Fruit fly (Drosophila melanogaster) whole organism, wandering third instar larva: ENCODE measurements around the gene CG32271.

ENCODE experiments used
- Abd-B ChIP-seq: fragments of >200 bp; optimal IDR thresholded peaks from 2 replicates; lab custom pipeline; 2017; ENCODE audit warnings: missing biosample characterization, missing genetic modification characterization
- CG32264 ChIP-seq: fragments of 200-800 bp; sonication (Bioruptor generic); optimal IDR thresholded peaks from 2 replicates; lab custom pipeline; 2016; ENCODE audit warnings: missing biosample characterization, missing genetic modification characterization
- CG9705 ChIP-seq: fragments of 200-800 bp; sonication (Bioruptor generic); optimal IDR thresholded peaks from 2 replicates; lab custom pipeline; 2018; ENCODE audit warnings: missing biosample characterization, mild to moderate bottlenecking, missing genetic modification characterization
- CrebA ChIP-seq: fragments of 200-800 bp; sonication (Bioruptor generic); optimal IDR thresholded peaks from 2 replicates; lab custom pipeline; 2016; ENCODE audit warnings: missing biosample characterization, mild to moderate bottlenecking, missing genetic modification characterization, borderline replicate concordance
- Dfd ChIP-seq: fragments of >200 bp; optimal IDR thresholded peaks from 2 replicates; lab custom pipeline; 2017; ENCODE audit warnings: missing biosample characterization, missing genetic modification characterization
- Dif ChIP-seq: fragments of 200-275, 200-300 bp; sonication (Bioruptor generic); optimal IDR thresholded peaks from 2 replicates; lab custom pipeline; 2018; ENCODE audit warnings: missing biosample characterization, missing genetic modification characterization; ENCODE audit not compliant: partially characterized antibody
- GATAd ChIP-seq: sonication (Bioruptor generic); optimal IDR thresholded peaks from 2 replicates; lab custom pipeline; 2016; ENCODE audit warnings: missing biosample characterization, missing genetic modification characterization
- HLH106 ChIP-seq: fragments of 200-800 bp; optimal IDR thresholded peaks from 3 replicates; lab custom pipeline; 2019; ENCODE audit warnings: missing biosample characterization, mild to moderate bottlenecking, missing genetic modification characterization, moderate library complexity
- Hnf4 ChIP-seq: fragments of 200-800 bp; sonication (Bioruptor generic); optimal IDR thresholded peaks from 2 replicates; lab custom pipeline; 2016; ENCODE audit warnings: missing biosample characterization, mild to moderate bottlenecking, missing genetic modification characterization
- Hr78 ChIP-seq: fragments of >200 bp; optimal IDR thresholded peaks from 2 replicates; lab custom pipeline; 2017; ENCODE audit warnings: missing biosample characterization, missing genetic modification characterization
- Hr83 ChIP-seq: fragments of 200-300 bp; sonication (Bioruptor generic); optimal IDR thresholded peaks from 2 replicates; lab custom pipeline; 2016; ENCODE audit warnings: missing biosample characterization, mild to moderate bottlenecking, missing genetic modification characterization, moderate library complexity; ENCODE audit not compliant: poor library complexity, severe bottlenecking
- Jra ChIP-seq: sonication (Bioruptor generic); optimal IDR thresholded peaks from 2 replicates; lab custom pipeline; 2016; ENCODE audit warnings: missing biosample characterization, missing genetic modification characterization
- Mio ChIP-seq: sonication (Bioruptor generic); optimal IDR thresholded peaks from 2 replicates; lab custom pipeline; 2016; ENCODE audit warnings: missing biosample characterization, missing genetic modification characterization
- Myc ChIP-seq: fragments of >200 bp; optimal IDR thresholded peaks from 2 replicates; lab custom pipeline; 2017
- N ChIP-seq: fragments of >200 bp; optimal IDR thresholded peaks from 2 replicates; lab custom pipeline; 2018; ENCODE audit warnings: missing biosample characterization, missing external identifiers, missing genetic modification characterization
- OdsH ChIP-seq: fragments of 200-800 bp; sonication (Bioruptor generic); optimal IDR thresholded peaks from 2 replicates; lab custom pipeline; 2016; ENCODE audit warnings: missing biosample characterization, mild to moderate bottlenecking, missing genetic modification characterization
- Rel ChIP-seq, 2 experiments: fragments of 200-800 bp; sonication (Bioruptor generic) in 1 of 2; optimal IDR thresholded peaks; 2 replicates in 1 of 2; 3 replicates in 1 of 2; lab custom pipeline; 2016 to 2019; ENCODE audit warnings: mild to moderate bottlenecking in 2 of 2, missing biosample characterization in 2 of 2, missing genetic modification characterization in 2 of 2, moderate library complexity in 1 of 2
- Sp1 ChIP-seq: fragments of 200-800 bp; sonication (Bioruptor generic); optimal IDR thresholded peaks from 3 replicates; lab custom pipeline; 2019; ENCODE audit warnings: missing biosample characterization, mild to moderate bottlenecking, missing genetic modification characterization, moderate library complexity
- Vsx2 ChIP-seq: fragments of 200-300, 225-300 bp; sonication (Bioruptor generic); optimal IDR thresholded peaks from 2 replicates; lab custom pipeline; 2018; ENCODE audit warnings: missing biosample characterization, missing genetic modification characterization; ENCODE audit not compliant: partially characterized antibody
- br ChIP-seq: fragments of 200-800 bp; sonication (Bioruptor generic); optimal IDR thresholded peaks from 2 replicates; lab custom pipeline; 2016; ENCODE audit warnings: missing biosample characterization, missing genetic modification characterization
- brk ChIP-seq: fragments of 200-800 bp; sonication (Bioruptor generic); optimal IDR thresholded peaks from 2 replicates; lab custom pipeline; 2016; ENCODE audit warnings: missing biosample characterization, mild to moderate bottlenecking, missing genetic modification characterization
- dl ChIP-seq, 2 experiments: fragments of 175-275, 200-275 bp in 1 of 2; fragments of 200-275 bp in 1 of 2; sonication (Bioruptor generic); optimal IDR thresholded peaks; lab custom pipeline; 2018; ENCODE audit warnings: mild to moderate bottlenecking in 2 of 2, missing biosample characterization in 2 of 2, missing genetic modification characterization in 2 of 2, moderate library complexity in 2 of 2; ENCODE audit not compliant: partially characterized antibody in 2 of 2, insufficient read depth in 1 of 2
- dmrt93B ChIP-seq: fragments of 200-800 bp; sonication (Bioruptor generic); optimal IDR thresholded peaks from 2 replicates; lab custom pipeline; 2018; ENCODE audit warnings: missing biosample characterization, mild to moderate bottlenecking, missing genetic modification characterization
- dsf ChIP-seq: sonication (Bioruptor generic); optimal IDR thresholded peaks from 2 replicates; lab custom pipeline; 2016; ENCODE audit warnings: missing biosample characterization, missing genetic modification characterization, borderline replicate concordance
- ey ChIP-seq: fragments of 200-800 bp; sonication (Bioruptor generic); optimal IDR thresholded peaks from 2 replicates; lab custom pipeline; 2016; ENCODE audit warnings: missing biosample characterization, missing genetic modification characterization
- foxo ChIP-seq, 2 experiments: fragments of 200-800 bp; sonication (Bioruptor generic); optimal IDR thresholded peaks; 2 replicates in 1 of 2; 3 replicates in 1 of 2; lab custom pipeline; 2016 to 2017; ENCODE audit warnings: missing biosample characterization in 2 of 2, missing genetic modification characterization in 2 of 2
- fru ChIP-seq: fragments of 200-800 bp; sonication (Bioruptor generic); optimal IDR thresholded peaks from 3 replicates; lab custom pipeline; 2016; ENCODE audit warnings: missing biosample characterization, mild to moderate bottlenecking, missing genetic modification characterization
- h ChIP-seq: fragments of 200-800 bp; sonication (Bioruptor generic); optimal IDR thresholded peaks from 3 replicates; lab custom pipeline; 2016; ENCODE audit warnings: missing biosample characterization, mild to moderate bottlenecking, missing genetic modification characterization
- jim ChIP-seq: fragments of 175-275, 200-325 bp; sonication (Bioruptor generic); optimal IDR thresholded peaks from 2 replicates; lab custom pipeline; 2016; ENCODE audit warnings: missing biosample characterization, mild to moderate bottlenecking, missing genetic modification characterization
- lola ChIP-seq: fragments of >200 bp; optimal IDR thresholded peaks from 2 replicates; lab custom pipeline; 2017; ENCODE audit warnings: missing biosample characterization, missing genetic modification characterization
- pan ChIP-seq: fragments of >200 bp; optimal IDR thresholded peaks from 2 replicates; lab custom pipeline; 2017
- psq ChIP-seq: fragments of 200-800 bp; sonication (Bioruptor generic); optimal IDR thresholded peaks from 3 replicates; lab custom pipeline; 2017; ENCODE audit warnings: missing biosample characterization, mild to moderate bottlenecking, missing genetic modification characterization, moderate library complexity
- rgr ChIP-seq: fragments of 200-800 bp; sonication (Bioruptor generic); optimal IDR thresholded peaks from 3 replicates; lab custom pipeline; 2016; ENCODE audit warnings: missing biosample characterization, mild to moderate bottlenecking, missing genetic modification characterization
- sage ChIP-seq: fragments of 200-800 bp; sonication (Bioruptor generic); optimal IDR thresholded peaks from 2 replicates; lab custom pipeline; 2016; ENCODE audit warnings: missing biosample characterization, mild to moderate bottlenecking, missing genetic modification characterization
- sv ChIP-seq: fragments of 200-800 bp; sonication (Bioruptor generic); optimal IDR thresholded peaks from 3 replicates; lab custom pipeline; 2016; ENCODE audit warnings: missing biosample characterization, missing genetic modification characterization
- tai ChIP-seq: sonication (Bioruptor generic); optimal IDR thresholded peaks from 2 replicates; lab custom pipeline; 2016; ENCODE audit warnings: missing biosample characterization, missing genetic modification characterization
- usp ChIP-seq: fragments of >200 bp; optimal IDR thresholded peaks from 2 replicates; lab custom pipeline; 2017; ENCODE audit warnings: missing biosample characterization, missing genetic modification characterization
- woc ChIP-seq: sonication (Bioruptor generic); optimal IDR thresholded peaks from 2 replicates; lab custom pipeline; 2016; ENCODE audit warnings: missing biosample characterization, mild to moderate bottlenecking, missing genetic modification characterization

The CG32271 gene

dm6 chr3L:3250922-3251658 is 48.1 kb upstream of the CG32271 start:
- TF ChIP-seq dl (GFP tag; optimal IDR thresholded peaks at IDR 0.05; lab: Kevin White, UChicago; ENCODE audit: insufficient read depth in 1 of 2, partially characterized antibody in 2 of 2) (no peak), woc (GFP tag; lab: Kevin White, UChicago) (peak; percentile 37), CrebA (GFP tag; lab: Kevin White, UChicago) (peak; percentile 68), br (GFP tag; lab: Kevin White, UChicago) (peak; percentile 42), CG32264 (GFP tag; lab: Kevin White, UChicago) (no peak), ey (GFP tag; lab: Kevin White, UChicago) (peak; percentile 4), pan (no peak), h (peak; percentile 5), N (GFP tag; lab: Kevin White, UChicago) (no peak), Vsx2 (GFP tag; lab: Kevin White, UChicago) (no peak), sv (GFP tag; lab: Kevin White, UChicago) (no peak), Myc (lab: Kevin White, UChicago) (no peak), Abd-B (no peak), HLH106 (peak; percentile 6), fru (GFP tag; lab: Kevin White, UChicago) (no peak), Hnf4 (GFP tag; lab: Kevin White, UChicago) (peak; percentile 54), dsf (peak; percentile 30), Mio (no peak), rgr (GFP tag; lab: Kevin White, UChicago) (peak; percentile 24), Hr83 (GFP tag; lab: Kevin White, UChicago) (peak; percentile 73), CG9705 (GFP tag; lab: Kevin White, UChicago) (no peak), Dfd (GFP tag; lab: Kevin White, UChicago) (no peak), Rel (GFP tag; optimal IDR thresholded peaks at IDR 0.05; lab: Kevin White, UChicago) (peak; percentile 77), Rel (tag; optimal IDR thresholded peaks at IDR 0.05; lab: Kevin White, UChicago) (peak; percentile 89), sage (GFP tag; lab: Kevin White, UChicago) (peak; percentile 55), tai (GFP tag; lab: Kevin White, UChicago) (peak; percentile 36), dmrt93B (GFP tag; lab: Kevin White, UChicago) (peak; percentile 6), lola (GFP tag; lab: Kevin White, UChicago) (no peak), usp (no peak), Hr78 (no peak), OdsH (GFP tag; lab: Kevin White, UChicago) (peak; percentile 37), GATAd (GFP tag; lab: Kevin White, UChicago) (no peak), brk (GFP tag; lab: Kevin White, UChicago) (peak; percentile 51), psq (no peak), foxo (GFP tag; optimal IDR thresholded peaks at IDR 0.05; lab: Kevin White, UChicago) (peak in 1 of 2 experiments; percentile 26), jim (GFP tag; lab: Kevin White, UChicago) (peak; percentile 36), Dif (GFP tag; lab: Kevin White, UChicago) (no peak), Jra (GFP tag; lab: Kevin White, UChicago) (no peak), Sp1 (GFP tag; lab: Kevin White, UChicago) (peak; percentile 53)
- TF ChIP-seq, all 38 proteins: peak for 19

- TF ChIP-seq CG9705 (GFP tag; lab: Kevin White, UChicago), result no peak
- TF ChIP-seq CrebA (GFP tag; lab: Kevin White, UChicago), result no peak
- no peak for TF ChIP-seq fru (GFP tag; lab: Kevin White, UChicago)
- no peak for TF ChIP-seq Myc (lab: Kevin White, UChicago)
- TF ChIP-seq h, result no peak
- TF ChIP-seq N (GFP tag; lab: Kevin White, UChicago), result no peak
- no peak for TF ChIP-seq Mio
- no peak for TF ChIP-seq Rel (GFP tag; optimal IDR thresholded peaks at IDR 0.05; lab: Kevin White, UChicago)
- no peak for TF ChIP-seq Rel (tag; optimal IDR thresholded peaks at IDR 0.05; lab: Kevin White, UChicago)
- TF ChIP-seq psq, result peak; percentile 19
- TF ChIP-seq rgr (GFP tag; lab: Kevin White, UChicago), result peak; percentile 27
- peak; percentile 2 for TF ChIP-seq dmrt93B (GFP tag; lab: Kevin White, UChicago)
- peak; percentile 49 for TF ChIP-seq OdsH (GFP tag; lab: Kevin White, UChicago)
- TF ChIP-seq Dfd (GFP tag; lab: Kevin White, UChicago), result no peak
- no peak for TF ChIP-seq dsf
- no peak for TF ChIP-seq br (GFP tag; lab: Kevin White, UChicago)
- no peak for TF ChIP-seq woc (GFP tag; lab: Kevin White, UChicago)
- TF ChIP-seq Dif (GFP tag; lab: Kevin White, UChicago), result peak; percentile 15
- TF ChIP-seq HLH106, result peak; percentile 27
- no peak for TF ChIP-seq sage (GFP tag; lab: Kevin White, UChicago)
- no peak for TF ChIP-seq Abd-B
- peak; percentile 53 for TF ChIP-seq tai (GFP tag; lab: Kevin White, UChicago)
- no peak for TF ChIP-seq ey (GFP tag; lab: Kevin White, UChicago)
- TF ChIP-seq Hnf4 (GFP tag; lab: Kevin White, UChicago), result peak; percentile 46
- no peak for TF ChIP-seq Vsx2 (GFP tag; lab: Kevin White, UChicago)
- peak in 1 of 2 experiments; percentile 57 for TF ChIP-seq foxo (GFP tag; optimal IDR thresholded peaks at IDR 0.05; lab: Kevin White, UChicago)
- TF ChIP-seq Hr83 (GFP tag; lab: Kevin White, UChicago), result peak; percentile 79
- no peak for TF ChIP-seq lola (GFP tag; lab: Kevin White, UChicago)
- no peak for TF ChIP-seq Hr78
- no peak for TF ChIP-seq pan
- TF ChIP-seq GATAd (GFP tag; lab: Kevin White, UChicago), result no peak
- TF ChIP-seq CG32264 (GFP tag; lab: Kevin White, UChicago), result no peak
- TF ChIP-seq Jra (GFP tag; lab: Kevin White, UChicago), result no peak
- no peak for TF ChIP-seq Sp1 (GFP tag; lab: Kevin White, UChicago)
- TF ChIP-seq usp, result no peak
- TF ChIP-seq jim (GFP tag; lab: Kevin White, UChicago), result no peak
These were observed 47.2 kb upstream of the CG32271 start for dm6 chr3L:3249997-3250774.
